Fruit fly (Drosophila melanogaster): ENCODE data around the gene CG12523.

DNA sequence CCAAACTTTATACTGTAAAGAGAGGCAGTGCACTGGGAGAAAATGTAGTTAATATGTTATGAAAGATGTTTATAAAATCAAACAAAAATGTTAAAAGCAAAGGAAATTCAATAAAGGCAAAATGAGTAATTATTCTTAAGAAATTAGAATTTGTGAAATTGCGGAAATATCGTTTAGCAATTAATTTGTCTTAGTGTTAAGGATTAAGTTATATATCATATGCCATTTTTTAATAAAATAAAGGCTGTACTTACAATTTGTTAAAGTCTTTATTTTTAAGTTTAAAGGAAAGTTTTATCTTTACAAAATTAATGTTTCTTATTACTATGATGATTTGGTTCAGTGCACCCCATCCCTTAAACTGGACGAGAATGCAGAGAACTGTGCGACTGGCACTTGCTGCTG, 23.5 kb upstream of the CG12523 start:
- no peak for TF ChIP-seq h (optimal IDR thresholded peaks at IDR 0.05)
- no peak for TF ChIP-seq Sin3A (optimal IDR thresholded peaks at IDR 0.05)
- no peak for TF ChIP-seq psq (optimal IDR thresholded peaks at IDR 0.05)
- TF ChIP-seq insv (optimal IDR thresholded peaks at IDR 0.05): no peak
- TF ChIP-seq Myc (optimal IDR thresholded peaks at IDR 0.05): no peak
